Worm (Caenorhabditis elegans) whole organism, L1 larva: Measurements from ENCODE around the gene srw-31.

Experiments
- Y116A8C.19 ChIP-seq: sonication (generic microtip); optimal IDR thresholded peaks from 2 replicates; lab custom pipeline; 2016; ENCODE audit warnings: missing compliant biosample characterization, missing genetic modification characterization, borderline replicate concordance
- aly-2 ChIP-seq: fragments of 150-350 bp; optimal IDR thresholded peaks from 2 replicates; lab custom pipeline; 2014; ENCODE audit warnings: missing biosample characterization, missing genetic modification characterization
- ceh-63 ChIP-seq: fragments of 200-800 bp; sonication (Bioruptor generic); optimal IDR thresholded peaks from 2 replicates; lab custom pipeline; 2018; ENCODE audit warnings: mild to moderate bottlenecking, missing genetic modification characterization, missing compliant biosample characterization
- ceh-8 ChIP-seq: fragments of 200-800 bp; sonication (Bioruptor generic); optimal IDR thresholded peaks from 2 replicates; lab custom pipeline; 2018; ENCODE audit warnings: mild to moderate bottlenecking, missing genetic modification characterization, moderate library complexity, missing compliant biosample characterization
- ceh-88 ChIP-seq: fragments of 200-800 bp; sonication (Bioruptor generic); IDR thresholded peaks from 2 replicates; pipeline ENCODE4 v1.3.6; 2022; ENCODE audit warnings: missing genetic modification characterization, missing compliant biosample characterization
- ces-1 ChIP-seq: fragments of 150-350 bp; optimal IDR thresholded peaks from 2 replicates; lab custom pipeline; 2014; ENCODE audit warnings: missing biosample characterization, missing genetic modification reagents, missing genetic modification characterization
- dsc-1 ChIP-seq: sonication (generic microtip); optimal IDR thresholded peaks from 2 replicates; lab custom pipeline; 2016; ENCODE audit warnings: mild to moderate bottlenecking, missing genetic modification characterization, missing compliant biosample characterization
- efl-3 ChIP-seq: fragments of 200-800 bp; sonication (Bioruptor generic); optimal IDR thresholded peaks from 2 replicates; lab custom pipeline; 2018; ENCODE audit warnings: mild to moderate bottlenecking, missing genetic modification characterization, missing compliant biosample characterization
- egl-27 ChIP-seq, 2 experiments: fragments of 150-350 bp in 1 of 2; sonication (generic microtip); optimal IDR thresholded peaks; 3 replicates each; lab custom pipeline; 2017 to 2018; ENCODE audit warnings: missing biosample characterization in 2 of 2, missing genetic modification characterization in 2 of 2, missing genetic modification reagents in 2 of 2
- elt-2 ChIP-seq: sonication (generic microtip); optimal IDR thresholded peaks from 2 replicates; lab custom pipeline; 2016; ENCODE audit warnings: missing genetic modification characterization, mild to moderate bottlenecking, inconsistent platforms, missing compliant biosample characterization, missing genetic modification reagents
- ets-5 ChIP-seq: fragments of 200-800 bp; sonication (Bioruptor generic); IDR thresholded peaks from 2 replicates; pipeline ENCODE4 v1.3.6; 2022; ENCODE audit warnings: missing genetic modification characterization, missing compliant biosample characterization
- grh-1 ChIP-seq: fragments of 200-800 bp; sonication (Bioruptor generic); IDR thresholded peaks from 2 replicates; pipeline ENCODE4 v1.3.6; 2022; ENCODE audit warnings: missing genetic modification reagents, missing genetic modification characterization, missing compliant biosample characterization
- hlh-17 ChIP-seq: fragments of 200-800 bp; sonication (Bioruptor generic); optimal IDR thresholded peaks from 2 replicates; lab custom pipeline; 2018; ENCODE audit warnings: missing genetic modification characterization, mild to moderate bottlenecking, missing compliant biosample characterization, moderate library complexity, borderline replicate concordance
- lin-13 ChIP-seq: fragments of 150-350 bp; optimal IDR thresholded peaks from 2 replicates; lab custom pipeline; 2014; ENCODE audit warnings: missing biosample characterization, missing genetic modification reagents, missing genetic modification characterization
- lin-15B ChIP-seq: fragments of 150-350 bp; sonication (generic microtip); optimal IDR thresholded peaks from 3 replicates; lab custom pipeline; 2014; ENCODE audit warnings: missing biosample characterization, missing genetic modification characterization
- lin-35 ChIP-seq, 2 experiments: fragments of 150-350 bp; optimal IDR thresholded peaks; 2 replicates each; lab custom pipeline; 2014; ENCODE audit warnings: missing biosample characterization in 2 of 2, missing genetic modification characterization in 2 of 2, missing genetic modification reagents in 2 of 2
- lin-39 ChIP-seq: fragments of 150-350 bp; optimal IDR thresholded peaks from 2 replicates; lab custom pipeline; 2014; ENCODE audit warnings: missing biosample characterization, missing genetic modification reagents, missing genetic modification characterization
- mab-9 ChIP-seq: fragments of 200-800 bp; sonication (Bioruptor generic); IDR thresholded peaks from 2 replicates; pipeline ENCODE4 v1.3.6; 2022; ENCODE audit warnings: missing genetic modification reagents, missing genetic modification characterization, missing compliant biosample characterization
- mdl-1 ChIP-seq, 2 experiments: fragments of 150-350 bp; optimal IDR thresholded peaks; 2 replicates each; lab custom pipeline; 2014 to 2017; ENCODE audit warnings: missing biosample characterization in 2 of 2, missing genetic modification characterization in 2 of 2, inconsistent platforms in 1 of 2
- mep-1 ChIP-seq: fragments of 150-350 bp; optimal IDR thresholded peaks from 2 replicates; lab custom pipeline; 2014; ENCODE audit warnings: missing biosample characterization, missing genetic modification characterization
- nhr-19 ChIP-seq: fragments of 200-800 bp; sonication (Bioruptor generic); conservative IDR thresholded peaks from 2 replicates; pipeline ENCODE4 v1.3.6; 2022; ENCODE audit warnings: missing genetic modification characterization, missing compliant biosample characterization
- nhr-237 ChIP-seq: fragments of 150-350 bp; optimal IDR thresholded peaks from 2 replicates; lab custom pipeline; 2014; ENCODE audit warnings: missing biosample characterization, missing genetic modification characterization
- nhr-28 ChIP-seq: fragments of 150-350 bp; optimal IDR thresholded peaks from 2 replicates; lab custom pipeline; 2014; ENCODE audit warnings: missing biosample characterization, missing genetic modification characterization
- nhr-77 ChIP-seq: fragments of 150-350 bp; optimal IDR thresholded peaks from 2 replicates; lab custom pipeline; 2014; ENCODE audit warnings: missing biosample characterization, missing genetic modification characterization
- nhr-84 ChIP-seq: sonication (generic microtip); optimal IDR thresholded peaks from 2 replicates; lab custom pipeline; 2017; ENCODE audit warnings: missing biosample characterization, missing genetic modification characterization
- pag-3 ChIP-seq: sonication (generic microtip); optimal IDR thresholded peaks from 2 replicates; lab custom pipeline; 2017; ENCODE audit warnings: missing genetic modification characterization, mild to moderate bottlenecking, missing compliant biosample characterization, antibody characterized with exemption, borderline replicate concordance; ENCODE audit not compliant: insufficient read depth
- pax-3 ChIP-seq: fragments of 200-800 bp; sonication (Bioruptor generic); optimal IDR thresholded peaks from 2 replicates; lab custom pipeline; 2018; ENCODE audit warnings: mild to moderate bottlenecking, missing genetic modification characterization, moderate library complexity, missing compliant biosample characterization
- pqm-1 ChIP-seq: sonication (generic microtip); optimal IDR thresholded peaks from 3 replicates; lab custom pipeline; 2017; ENCODE audit warnings: missing biosample characterization, missing genetic modification characterization
- snpc-4 ChIP-seq: fragments of 150-350 bp; optimal IDR thresholded peaks from 2 replicates; lab custom pipeline; 2014; ENCODE audit warnings: missing biosample characterization, missing genetic modification characterization
- snu-23 ChIP-seq: sonication (generic microtip); optimal IDR thresholded peaks from 2 replicates; lab custom pipeline; 2016; ENCODE audit warnings: missing genetic modification characterization, missing compliant biosample characterization
- sox-4 ChIP-seq: sonication (generic microtip); optimal IDR thresholded peaks from 2 replicates; lab custom pipeline; 2016; ENCODE audit warnings: missing genetic modification characterization, missing compliant biosample characterization
- sup-37 ChIP-seq: fragments of 200-800 bp; sonication (Bioruptor generic); optimal IDR thresholded peaks from 2 replicates; lab custom pipeline; 2018; ENCODE audit warnings: mild to moderate bottlenecking, missing genetic modification characterization, missing compliant biosample characterization
- unc-98 ChIP-seq: fragments of 200-800 bp; sonication (Bioruptor generic); IDR thresholded peaks from 2 replicates; pipeline ENCODE4 v1.3.6; 2022; ENCODE audit warnings: missing genetic modification characterization, missing compliant biosample characterization
- zag-1 ChIP-seq: fragments of 150-350 bp; optimal IDR thresholded peaks from 2 replicates; lab custom pipeline; 2014; ENCODE audit warnings: missing biosample characterization, missing genetic modification characterization
- zip-4 ChIP-seq: fragments of 200-800 bp; sonication (Bioruptor generic); optimal IDR thresholded peaks from 2 replicates; lab custom pipeline; 2018; ENCODE audit warnings: mild to moderate bottlenecking, missing genetic modification characterization, moderate library complexity, missing compliant biosample characterization
- ztf-11 ChIP-seq, 2 experiments: sonication (generic microtip); optimal IDR thresholded peaks; 2 replicates each; lab custom pipeline; 2016 to 2017; ENCODE audit warnings: missing genetic modification characterization in 2 of 2, missing biosample characterization in 1 of 2, missing compliant biosample characterization in 1 of 2
- ztf-4 ChIP-seq: fragments of 150-350 bp; optimal IDR thresholded peaks from 2 replicates; lab custom pipeline; 2014; ENCODE audit warnings: missing biosample characterization, missing genetic modification characterization

srw-31 gene

DNA sequence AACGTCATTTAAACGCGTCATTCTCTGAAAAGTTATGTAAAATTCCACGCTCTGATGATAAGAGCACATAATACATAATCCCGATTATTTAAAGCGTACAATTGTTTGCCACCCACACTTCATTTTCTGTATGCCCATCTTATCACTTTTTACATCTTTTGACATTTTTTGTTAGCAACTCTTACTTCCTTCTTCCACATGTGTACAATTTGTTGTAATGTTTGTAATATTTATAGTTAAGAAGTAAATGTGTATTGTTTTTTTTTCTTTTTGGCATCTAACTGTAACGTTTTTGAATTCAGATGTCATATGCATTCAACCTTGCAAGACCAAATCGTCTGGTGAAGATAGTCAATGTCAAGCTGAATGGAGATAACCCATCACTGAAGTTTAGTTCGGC, 14.3 kb downstream of the srw-31 start, which contains the start of gene fbxa-136:
Gene fbxa-136 (plus strand): TSS at position 301 of the 400 bp plus-strand sequence.
- TF ChIP-seq ces-1 (GFP tag; lab: Kevin White, UChicago) (no peak), nhr-19 (GFP tag; lab: Robert Waterston, UW) (no peak), elt-2 (no peak), nhr-28 (no peak), snpc-4 (tag; lab: Kevin White, UChicago) (no peak), mdl-1 (tag; optimal IDR thresholded peaks at IDR 0.05; lab: Kevin White, UChicago) (no peak), nhr-84 (tag; lab: Kevin White, UChicago) (no peak), snu-23 (GFP tag; lab: Kevin White, UChicago) (no peak), nhr-77 (no peak), ztf-11 (tag; optimal IDR thresholded peaks at IDR 0.05; lab: Kevin White, UChicago) (no peak)

DNA sequence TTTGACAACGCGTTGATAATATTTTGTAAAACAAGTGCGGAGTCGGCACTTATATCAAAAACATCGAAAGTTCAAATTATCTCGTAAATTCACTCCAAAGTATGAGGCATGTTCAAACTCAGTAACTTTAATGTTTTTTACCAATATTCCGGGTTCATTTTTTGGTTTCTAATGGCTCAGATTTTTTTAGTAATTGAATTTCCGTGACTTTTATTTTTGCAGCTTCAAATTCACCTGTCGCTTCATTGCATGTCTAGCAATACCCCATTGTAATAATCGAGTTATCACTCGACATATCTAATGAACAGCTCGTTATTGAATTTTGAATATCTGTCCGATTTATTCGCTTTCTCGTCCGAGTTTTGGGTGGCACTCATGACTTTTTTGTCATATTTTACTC, 21.3 kb downstream of the srw-31 start, which contains the start of gene srz-90:
Gene srz-90 (plus strand): TSS at position 301 of the 400 bp plus-strand sequence.
- no peak for TF ChIP-seq ceh-8 (GFP tag; lab: Kevin White, UChicago)
- no peak for TF ChIP-seq lin-35 (GFP tag; optimal IDR thresholded peaks at IDR 0.05; lab: Kevin White, UChicago)
- no peak for TF ChIP-seq sup-37 (GFP tag; lab: Kevin White, UChicago)
- TF ChIP-seq nhr-77: no peak
- TF ChIP-seq ceh-63 (GFP tag; lab: Kevin White, UChicago): no peak
- TF ChIP-seq ztf-4: no peak
- TF ChIP-seq unc-98 (GFP tag; lab: Robert Waterston, UW): no peak
- TF ChIP-seq ceh-88 (GFP tag; lab: Robert Waterston, UW): no peak
- no peak for TF ChIP-seq egl-27 (tag; optimal IDR thresholded peaks at IDR 0.05; lab: Kevin White, UChicago)
- TF ChIP-seq dsc-1 (tag; lab: Kevin White, UChicago): no peak
- no peak for TF ChIP-seq ets-5 (GFP tag; lab: Robert Waterston, UW)
- no peak for TF ChIP-seq snu-23 (GFP tag; lab: Kevin White, UChicago)

DNA sequence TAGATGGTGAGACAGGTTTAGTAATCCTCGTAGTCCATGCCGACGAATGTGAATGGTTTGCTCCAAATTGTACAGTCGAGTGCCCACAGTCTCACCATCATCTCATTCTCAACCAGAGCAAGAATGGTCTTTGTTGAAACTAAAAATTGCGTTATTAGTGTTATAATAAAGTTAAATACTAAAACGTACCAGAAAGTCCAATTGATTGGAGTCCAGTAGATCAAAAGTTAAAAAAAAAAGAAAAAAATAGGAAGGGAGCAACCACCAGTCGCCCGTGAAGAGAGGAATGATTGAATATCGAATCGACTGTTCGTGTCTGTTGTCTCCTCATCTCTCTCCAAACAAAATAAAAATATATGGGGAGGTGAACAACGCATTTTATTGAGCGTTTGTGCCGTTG, 24.1 kb downstream of the srw-31 start, which contains the start of gene C18D4.12:
Gene C18D4.12 (minus strand): TSS at position 101 of the 400 bp plus-strand sequence.
- TF ChIP-seq mab-9 (no peak), pax-3 (no peak), nhr-84 (tag; lab: Kevin White, UChicago) (no peak), lin-15B (tag; lab: Kevin White, UChicago) (no peak), pag-3 (tag; lab: Kevin White, UChicago) (no peak)

DNA sequence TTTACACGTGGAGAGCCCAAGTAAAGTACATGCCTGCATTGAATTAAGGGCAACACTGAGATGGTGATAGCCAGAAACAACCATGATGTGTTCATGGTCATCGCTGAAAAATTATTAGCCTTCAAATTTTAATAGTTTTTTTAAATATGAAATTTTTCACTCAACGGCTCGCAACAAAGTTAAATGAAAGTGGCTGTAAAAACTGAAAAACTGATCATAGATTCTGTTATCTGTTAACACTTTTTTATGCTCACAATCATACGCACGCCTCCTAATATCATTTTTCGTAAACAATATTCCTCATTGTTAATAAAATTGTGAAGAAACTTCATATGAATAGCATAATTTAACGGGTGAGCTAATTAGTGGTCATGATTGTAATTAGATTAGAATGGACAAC, 25.0 kb downstream of the srw-31 start, which contains the start of gene C18D4.4:
Gene C18D4.4 (minus strand): TSS at position 101 of the 400 bp plus-strand sequence.
- TF ChIP-seq mep-1 (tag; lab: Kevin White, UChicago): no peak
- no peak for TF ChIP-seq pax-3
- no peak for TF ChIP-seq aly-2 (tag; lab: Kevin White, UChicago)
- TF ChIP-seq zag-1 (tag; lab: Kevin White, UChicago): no peak
- no peak for TF ChIP-seq efl-3 (GFP tag; lab: Kevin White, UChicago)
- no peak for TF ChIP-seq hlh-17 (GFP tag; lab: Kevin White, UChicago)
- TF ChIP-seq lin-13: no peak
- TF ChIP-seq sox-4: no peak
- TF ChIP-seq zip-4: no peak
- no peak for TF ChIP-seq elt-2
- TF ChIP-seq pqm-1: no peak

DNA sequence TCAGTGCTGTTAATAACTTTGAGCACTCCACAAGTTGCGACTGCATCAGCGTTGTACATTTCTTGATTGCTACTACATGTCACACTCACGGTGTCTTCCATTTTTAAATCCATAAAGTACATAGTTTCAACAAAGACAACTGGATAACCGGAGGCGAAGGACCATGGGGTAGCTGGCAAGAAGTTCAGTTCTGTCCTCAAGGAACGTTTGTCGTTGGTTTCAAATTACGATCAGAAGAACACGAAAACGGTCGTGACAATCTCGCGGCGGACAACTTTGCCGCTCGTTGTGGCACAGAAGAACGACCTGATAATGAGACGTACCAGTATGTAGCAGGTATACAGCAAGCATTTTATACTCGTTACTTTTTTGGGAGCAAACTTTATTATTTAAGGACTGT, 26.3 kb downstream of the srw-31 start, which contains the start of gene C18D4.3:
Gene C18D4.3 (minus strand): TSS at position 101 of the 400 bp plus-strand sequence.
- TF ChIP-seq grh-1 (GFP tag; lab: Robert Waterston, UW): no peak
- no peak for TF ChIP-seq lin-39 (tag; lab: Kevin White, UChicago)
- no peak for TF ChIP-seq nhr-237 (tag; lab: Kevin White, UChicago)
- no peak for TF ChIP-seq snu-23 (GFP tag; lab: Kevin White, UChicago)
- no peak for TF ChIP-seq Y116A8C.19 (tag; lab: Kevin White, UChicago)
